Worm (Caenorhabditis elegans): ENCODE results near the gene msrp-7.

ce11 chrII:10859359-10859758 lies 48.6 kb downstream of the msrp-7 start:
- TF ChIP-seq lsy-2 (tag; optimal IDR thresholded peaks at IDR 0.05), result no peak
- no peak for TF ChIP-seq skn-1 (tag; optimal IDR thresholded peaks at IDR 0.05)
- no peak for TF ChIP-seq sox-4 (tag; optimal IDR thresholded peaks at IDR 0.05)
